Fruit fly (Drosophila melanogaster) Kc167 (cell line): ENCODE measurements around the gene CG13933.

ENCODE experiments used
- Myc ChIP-seq: fragments of >200 bp; optimal IDR thresholded peaks from 2 replicates; lab custom pipeline; 2017; ENCODE audit warnings: missing external identifiers
- Sin3A ChIP-seq: fragments of >200 bp; optimal IDR thresholded peaks from 2 replicates; lab custom pipeline; 2018; ENCODE audit warnings: missing external identifiers
- h ChIP-seq: fragments of >200 bp; optimal IDR thresholded peaks from 3 replicates; lab custom pipeline; 2018; ENCODE audit warnings: missing external identifiers
- insv ChIP-seq: fragments of >200 bp; optimal IDR thresholded peaks from 3 replicates; lab custom pipeline; 2018; ENCODE audit warnings: missing external identifiers
- psq ChIP-seq: fragments of >200 bp; optimal IDR thresholded peaks from 2 replicates; lab custom pipeline; 2017; ENCODE audit warnings: missing external identifiers
- ttk ChIP-seq: sonication (Bioruptor generic); optimal IDR thresholded peaks from 2 replicates; lab custom pipeline; 2017; ENCODE audit warnings: missing external identifiers

The CG13933 gene

DNA sequence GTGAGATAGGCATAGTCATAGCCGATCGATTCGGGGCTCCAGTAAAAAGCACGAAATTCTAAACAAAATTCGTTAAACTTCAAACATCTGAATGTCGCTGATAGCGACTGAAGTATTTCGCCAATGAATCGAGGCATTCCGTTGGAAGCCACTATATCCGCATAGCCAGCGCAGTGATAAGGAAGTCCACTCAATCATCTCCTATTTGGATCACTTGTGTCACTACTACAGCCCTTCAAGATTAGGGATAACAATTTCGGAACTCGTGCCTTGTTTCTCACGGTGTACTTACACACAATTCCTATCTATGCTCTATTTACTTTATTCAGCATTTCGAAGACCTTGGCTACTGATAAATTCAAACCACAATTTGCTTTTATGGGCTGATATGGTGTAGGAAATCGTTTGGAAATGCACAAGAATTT, 37.0 kb downstream of the CG13933 start, which contains the start of gene PIG-Wb:
PIG-Wb (minus strand) TSS at position 209 of the 425 bp plus-strand sequence.
- no peak for TF ChIP-seq Sin3A (lab: Kevin White, UChicago)

DNA sequence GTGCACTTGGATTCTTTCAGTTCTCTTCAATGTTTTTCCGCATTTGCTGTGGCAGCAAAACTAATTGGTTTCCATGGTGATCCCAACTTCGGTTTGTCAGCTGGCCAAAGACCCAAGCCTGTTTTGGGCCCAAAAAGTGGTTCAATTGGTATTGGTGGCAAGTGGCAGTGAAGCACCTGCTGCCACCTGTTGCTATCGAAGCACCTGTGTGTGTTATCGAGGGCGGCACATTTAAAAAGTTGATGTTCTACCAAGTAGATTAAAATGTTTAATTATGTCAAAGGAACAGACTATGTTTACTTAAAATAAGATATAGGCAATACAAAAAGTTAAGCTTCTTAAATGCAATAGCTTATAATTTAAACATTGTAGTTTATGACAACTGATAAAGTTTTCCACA, 39.3 kb downstream of the CG13933 start, which contains the start of gene Oseg4:
Oseg4 (minus strand) TSS at position 165 of the 400 bp plus-strand sequence.
- no peak for TF ChIP-seq ttk (lab: Kevin White, UChicago)
- no peak for TF ChIP-seq insv (lab: Kevin White, UChicago)
- no peak for TF ChIP-seq Sin3A (lab: Kevin White, UChicago)
- no peak for TF ChIP-seq Myc (lab: Kevin White, UChicago)
- TF ChIP-seq h: no peak
- TF ChIP-seq psq (lab: Kevin White, UChicago): no peak

DNA sequence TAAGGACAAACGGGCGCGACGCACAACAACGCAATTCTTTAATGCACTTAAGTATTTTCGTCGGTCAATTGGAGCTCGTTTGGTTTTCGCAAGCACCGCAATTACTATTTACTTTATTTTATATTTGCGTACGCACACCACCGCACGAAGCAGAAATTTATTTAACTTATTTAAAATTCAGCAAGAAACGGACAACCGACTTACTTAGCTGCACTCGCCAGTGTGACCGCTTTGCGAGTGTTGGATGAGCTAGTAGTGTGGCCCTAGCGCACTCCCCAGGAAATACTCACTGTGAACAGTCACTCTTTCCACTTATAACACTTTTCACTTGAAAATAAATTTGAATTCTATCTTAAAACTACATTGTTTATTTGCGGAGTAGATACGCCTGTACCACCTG, 44.1 kb downstream of the CG13933 start, which contains the start of gene drpr:
drpr (minus strand) TSS at position 235 of the 400 bp plus-strand sequence.
- no peak for TF ChIP-seq Myc (lab: Kevin White, UChicago)
- TF ChIP-seq insv (lab: Kevin White, UChicago): no peak
- TF ChIP-seq psq (lab: Kevin White, UChicago): no peak
- no peak for TF ChIP-seq ttk (lab: Kevin White, UChicago)
- no peak for TF ChIP-seq h
- no peak for TF ChIP-seq Sin3A (lab: Kevin White, UChicago)

DNA sequence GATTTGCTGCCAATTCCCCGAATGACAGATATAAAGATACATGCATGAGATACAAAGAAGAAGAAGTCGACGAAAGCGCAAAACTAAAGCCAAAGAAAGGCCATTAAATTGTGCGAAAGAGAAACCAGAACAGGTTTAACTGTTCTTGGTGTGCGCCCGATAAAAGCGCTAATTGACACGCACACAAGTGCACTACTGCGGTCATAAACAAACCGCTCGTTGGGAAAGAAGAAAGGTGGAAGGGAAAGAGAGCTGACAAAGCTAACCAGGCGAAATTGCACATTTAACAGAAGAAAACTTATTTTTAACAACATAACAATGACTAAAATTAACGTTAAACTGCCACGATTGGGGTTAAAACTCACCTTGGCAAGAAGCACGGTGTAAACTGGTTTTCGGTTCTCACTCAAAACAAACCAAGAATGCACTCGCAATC, 44.8 kb downstream of the CG13933 start:
- TF ChIP-seq Myc (lab: Kevin White, UChicago) (no peak), h (no peak), psq (lab: Kevin White, UChicago) (no peak), Sin3A (lab: Kevin White, UChicago) (no peak), insv (lab: Kevin White, UChicago) (no peak), ttk (lab: Kevin White, UChicago) (no peak)

DNA sequence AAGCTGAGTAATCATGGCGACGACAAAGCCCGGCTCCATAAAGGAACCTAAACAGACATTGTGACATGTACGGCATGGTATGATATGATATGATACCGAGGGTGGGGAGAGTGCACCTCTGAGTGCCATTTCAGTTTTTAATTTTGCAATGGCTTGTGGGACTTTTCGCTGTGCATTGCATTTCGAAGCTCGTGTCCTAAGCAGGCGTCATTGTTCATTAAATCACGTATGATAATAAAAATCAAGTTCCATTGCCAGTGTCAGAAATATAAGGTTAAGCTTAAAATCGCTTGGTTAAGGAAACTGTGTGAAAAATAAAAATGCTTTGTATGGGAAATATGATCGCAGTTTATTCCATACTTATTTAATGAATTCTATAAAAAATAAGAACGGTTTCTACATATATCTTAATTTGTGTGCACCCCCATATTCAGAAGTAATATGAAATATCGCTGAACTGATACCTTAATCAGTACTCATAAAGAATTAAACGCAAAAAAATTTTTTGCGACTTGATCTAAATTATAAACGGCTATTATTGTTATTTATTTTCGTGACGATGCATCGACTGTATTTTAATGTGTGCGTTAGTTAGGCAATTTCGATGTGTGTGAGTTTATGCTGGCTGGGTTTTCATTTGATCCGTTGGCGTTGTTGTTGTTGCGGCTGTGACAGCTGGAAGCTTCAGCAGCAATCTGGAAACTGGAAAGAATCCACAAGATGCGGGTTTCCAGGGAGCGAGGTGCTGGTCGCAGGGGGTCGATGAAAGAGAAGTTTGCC, 45.4 kb downstream of the CG13933 start:
- TF ChIP-seq psq (lab: Kevin White, UChicago) (no peak), Sin3A (lab: Kevin White, UChicago) (no peak), ttk (lab: Kevin White, UChicago) (no peak), insv (lab: Kevin White, UChicago) (no peak), h (no peak), Myc (lab: Kevin White, UChicago) (no peak)

DNA sequence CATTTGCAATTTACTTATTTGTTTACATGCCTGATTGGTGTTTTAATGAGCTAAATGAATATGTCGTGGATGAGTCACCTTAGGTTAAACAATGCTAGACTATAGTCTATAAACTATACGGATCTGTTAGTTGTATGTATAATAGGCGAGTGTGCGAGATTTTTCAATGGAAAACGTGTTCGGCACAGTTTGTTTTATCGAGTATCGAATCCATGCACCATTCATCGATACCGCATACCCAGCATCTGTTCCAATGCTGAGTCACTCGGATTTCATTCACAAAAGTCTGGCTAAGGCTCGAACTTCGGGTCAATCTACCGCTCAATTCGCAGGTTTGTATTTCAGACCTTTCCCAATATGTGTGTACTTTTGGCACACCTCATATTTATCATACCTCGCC, 47.5 kb downstream of the CG13933 start:
- TF ChIP-seq h: no peak
- no peak for TF ChIP-seq psq (lab: Kevin White, UChicago)
- TF ChIP-seq Myc (lab: Kevin White, UChicago): no peak
- no peak for TF ChIP-seq insv (lab: Kevin White, UChicago)
- no peak for TF ChIP-seq ttk (lab: Kevin White, UChicago)
- no peak for TF ChIP-seq Sin3A (lab: Kevin White, UChicago)

DNA sequence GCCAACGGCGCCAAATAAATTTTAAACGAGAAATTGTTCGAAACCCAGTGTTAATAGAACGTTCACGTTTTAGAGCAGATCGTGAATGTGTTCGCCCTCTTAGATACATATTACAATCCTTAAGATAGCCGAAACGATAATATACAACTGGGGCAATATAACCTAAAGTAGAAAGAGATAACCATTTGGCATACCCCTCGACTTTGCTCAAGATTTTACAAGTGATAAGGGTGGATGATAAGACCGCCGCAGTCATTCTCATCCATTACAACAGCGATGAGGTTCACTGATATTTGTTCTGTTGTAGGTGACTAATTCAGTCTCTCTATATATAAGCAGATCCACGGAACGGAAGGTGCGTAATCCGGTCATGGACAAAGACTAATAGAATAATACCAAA, 48.2 kb downstream of the CG13933 start:
- no peak for TF ChIP-seq h

DNA sequence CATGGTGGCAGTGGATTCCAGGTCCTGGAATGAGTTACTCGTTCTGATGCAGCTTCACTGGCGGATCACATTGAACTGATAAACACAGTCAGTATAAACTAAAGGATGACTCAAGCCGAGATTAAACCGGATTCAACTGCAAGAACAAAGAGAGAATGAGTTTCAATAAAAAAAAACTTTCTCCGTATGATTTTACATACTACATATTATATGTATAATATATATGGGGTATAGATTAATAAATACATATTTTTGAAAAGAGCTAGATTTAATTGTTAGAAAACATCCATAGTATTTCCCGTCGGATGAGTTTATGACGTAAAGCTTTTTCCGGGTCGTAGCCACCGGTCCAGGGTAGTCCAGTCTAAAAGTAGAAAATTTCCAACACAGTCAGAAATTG, 50.9 kb downstream of the CG13933 start, which contains the start of gene CG12035:
CG12035 (plus strand) TSS at position 301 of the 400 bp plus-strand sequence.
- TF ChIP-seq insv (lab: Kevin White, UChicago) (no peak), Sin3A (lab: Kevin White, UChicago) (no peak), Myc (lab: Kevin White, UChicago) (no peak), h (no peak), ttk (lab: Kevin White, UChicago) (no peak), psq (lab: Kevin White, UChicago) (no peak)

DNA sequence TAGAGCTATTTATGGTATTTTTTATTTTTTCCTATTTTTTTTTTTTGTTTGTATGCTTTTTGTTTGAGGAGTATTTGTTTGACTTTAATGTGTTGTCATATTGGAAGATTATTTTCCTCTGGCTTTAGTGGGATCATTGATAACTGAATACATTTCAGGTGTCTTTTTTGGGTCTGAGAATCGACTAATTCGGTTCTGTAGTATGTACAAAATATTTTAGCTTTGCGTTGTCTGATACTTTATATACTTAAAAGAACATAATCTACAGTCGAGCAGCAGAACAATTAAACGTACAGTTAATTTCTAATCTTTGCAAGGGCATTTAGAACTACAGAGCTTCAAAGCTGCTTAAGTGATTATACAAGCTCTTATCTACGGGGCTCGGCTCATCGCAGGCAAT, 51.9 kb downstream of the CG13933 start, which contains the start of gene CG18171:
CG18171 (minus strand) TSS at position 101 of the 400 bp plus-strand sequence.
- TF ChIP-seq insv (lab: Kevin White, UChicago) (no peak), Myc (lab: Kevin White, UChicago) (no peak), ttk (lab: Kevin White, UChicago) (no peak), h (no peak), Sin3A (lab: Kevin White, UChicago) (no peak), psq (lab: Kevin White, UChicago) (no peak)
